Fruit fly (Drosophila melanogaster): Measurements from ENCODE around the gene muc.

The muc gene

DNA sequence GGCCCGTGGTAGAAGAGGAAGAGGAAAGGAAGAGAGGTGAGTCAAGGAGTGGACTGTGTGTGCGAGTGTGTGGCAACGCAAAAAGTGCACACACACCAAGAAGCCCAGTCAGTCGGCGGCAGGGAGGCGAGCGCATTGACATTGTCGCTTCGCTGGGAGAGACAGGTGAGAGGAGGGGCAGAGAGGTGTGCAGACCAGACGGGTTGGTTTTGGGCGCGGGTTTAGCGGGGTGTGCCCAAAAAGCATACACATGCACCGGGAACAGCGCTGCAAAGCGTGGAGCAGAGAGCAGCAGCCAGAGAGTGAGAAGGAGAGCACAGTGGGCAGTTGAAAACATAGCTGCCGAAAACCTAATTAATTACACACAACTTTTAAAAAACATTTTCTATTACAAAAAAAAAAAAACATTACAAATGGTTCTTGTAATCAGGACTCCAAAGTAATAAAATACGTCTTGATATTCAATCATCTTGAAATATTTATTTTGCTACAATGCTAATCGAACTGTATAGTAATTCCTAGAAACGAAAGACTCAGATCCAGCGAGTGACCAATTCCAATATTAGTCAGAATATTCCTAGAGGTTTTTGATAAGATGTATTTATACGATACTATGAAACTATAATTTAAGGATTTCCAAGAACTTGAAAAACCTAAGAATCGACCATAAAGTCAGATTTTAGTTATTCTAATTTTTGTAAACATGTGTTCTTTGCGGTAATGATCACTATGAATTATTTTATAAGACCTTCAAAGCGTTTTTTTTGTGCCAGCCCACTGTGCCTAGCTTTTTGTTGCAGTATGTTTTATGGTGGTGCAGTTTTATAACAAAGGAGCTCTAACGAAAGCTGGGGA lies 4.0 kb upstream of the muc start:
- peak; percentile 84 for TF ChIP-seq CG14655 (GFP tag; optimal IDR thresholded peaks at IDR 0.05)
- TF ChIP-seq CG9948 (tag; optimal IDR thresholded peaks at IDR 0.05), result peak; percentile 67
- TF ChIP-seq CG15710 (tag; optimal IDR thresholded peaks at IDR 0.05), result peak; percentile 65
- peak; percentile 70; the same call in 2 of the 3 replicates for TF ChIP-seq fd96Ca (GFP tag; IDR thresholded peaks at IDR 0.05)
- peak; percentile 82 for TF ChIP-seq CG4496 (GFP tag; IDR thresholded peaks at IDR 0.05)
- peak; percentile 67 for TF ChIP-seq CG8301 (tag; optimal IDR thresholded peaks at IDR 0.05)
- 0 out of 2 replicates have a peak, but pooled peaks have one; percentile 18 for TF ChIP-seq CG10348 (GFP tag; IDR thresholded peaks at IDR 0.05)
- TF ChIP-seq gl (tag; optimal IDR thresholded peaks at IDR 0.05), result no peak
- peak; percentile 99 for TF ChIP-seq EcR (GFP tag; optimal IDR thresholded peaks at IDR 0.05)
- peak; percentile 68 for TF ChIP-seq CG34367 (tag; optimal IDR thresholded peaks at IDR 0.05)
- peak; percentile 16 for TF ChIP-seq Pif1B (GFP tag; optimal IDR thresholded peaks at IDR 0.05)
- peak; percentile 80 for TF ChIP-seq CG13204 (GFP tag; optimal IDR thresholded peaks at IDR 0.05)
- 0 out of 2 replicates have a peak, but pooled peaks have one; percentile 6 for TF ChIP-seq rn (GFP tag; IDR thresholded peaks at IDR 0.05)
- peak; percentile 83 for TF ChIP-seq CG8159 (tag; optimal IDR thresholded peaks at IDR 0.05)
- TF ChIP-seq D1 (tag; optimal IDR thresholded peaks at IDR 0.05), result no peak
- peak; percentile 64 for TF ChIP-seq CG17806 (tag; optimal IDR thresholded peaks at IDR 0.05)
- TF ChIP-seq Snoo (tag; optimal IDR thresholded peaks at IDR 0.05), result peak; percentile 91
- TF ChIP-seq CG32121 (GFP tag; IDR thresholded peaks at IDR 0.05), result peak; percentile 77
- peak; percentile 70; the same call in 1 of the 2 replicates for TF ChIP-seq CG12605 (GFP tag; IDR thresholded peaks at IDR 0.05)
- TF ChIP-seq Ets98B (GFP tag; IDR thresholded peaks at IDR 0.05), result peak; percentile 76
- TF ChIP-seq Pif1A (GFP tag; optimal IDR thresholded peaks at IDR 0.05), result peak; percentile 63

DNA sequence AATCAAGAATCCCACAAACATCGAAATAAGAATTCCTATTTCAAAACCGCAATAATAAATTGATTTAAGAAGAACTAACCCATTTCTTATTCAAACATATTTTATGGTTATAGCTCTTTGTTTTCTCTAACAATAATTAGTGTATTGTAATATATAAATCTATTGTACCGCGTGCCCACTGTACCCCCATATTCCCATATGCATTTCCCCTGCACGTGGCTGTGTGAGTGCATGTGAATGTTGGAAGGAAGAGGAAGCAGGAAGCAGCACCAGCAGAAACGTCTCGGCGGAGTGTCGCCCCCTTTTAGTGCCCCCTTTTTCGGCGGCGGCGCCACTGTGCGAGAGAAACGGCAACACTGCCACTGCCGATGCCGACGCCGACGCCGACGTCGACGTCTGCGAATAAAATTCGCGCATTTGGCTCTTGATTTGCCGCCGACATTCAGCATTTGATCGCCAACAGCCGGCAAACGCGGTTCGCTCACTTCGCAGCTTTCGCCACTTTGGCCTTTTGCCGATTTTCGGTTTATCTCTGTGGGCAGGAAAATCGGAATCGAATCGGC lies 3.3 kb upstream of the muc start:
- TF ChIP-seq Snoo (tag; optimal IDR thresholded peaks at IDR 0.05), result peak; percentile 73
- TF ChIP-seq fd96Ca (GFP tag; IDR thresholded peaks at IDR 0.05), result peak; percentile 86
- peak; percentile 86 for TF ChIP-seq CG32121 (GFP tag; IDR thresholded peaks at IDR 0.05)
- peak; percentile 91 for TF ChIP-seq CG4496 (GFP tag; IDR thresholded peaks at IDR 0.05)
- TF ChIP-seq CG9948 (tag; optimal IDR thresholded peaks at IDR 0.05), result peak; percentile 63
- TF ChIP-seq rn (GFP tag; IDR thresholded peaks at IDR 0.05), result peak; percentile 45; the same call in 1 of the 2 replicates
- peak; percentile 72 for TF ChIP-seq CG13204 (GFP tag; optimal IDR thresholded peaks at IDR 0.05)
- TF ChIP-seq Ets98B (GFP tag; IDR thresholded peaks at IDR 0.05), result peak; percentile 92
- peak; percentile 85 for TF ChIP-seq EcR (GFP tag; optimal IDR thresholded peaks at IDR 0.05)
- peak; percentile 60 for TF ChIP-seq CG14655 (GFP tag; optimal IDR thresholded peaks at IDR 0.05)
- peak; percentile 73 for TF ChIP-seq CG8301 (tag; optimal IDR thresholded peaks at IDR 0.05)
- peak; percentile 35 for TF ChIP-seq D1 (tag; optimal IDR thresholded peaks at IDR 0.05)
- TF ChIP-seq gl (tag; optimal IDR thresholded peaks at IDR 0.05), result peak; percentile 73
- 0 out of 2 replicates have a peak, but pooled peaks have one; percentile 33 for TF ChIP-seq CG10348 (GFP tag; IDR thresholded peaks at IDR 0.05)
- TF ChIP-seq Pif1A (GFP tag; optimal IDR thresholded peaks at IDR 0.05), result peak; percentile 71
- TF ChIP-seq CG8159 (tag; optimal IDR thresholded peaks at IDR 0.05), result peak; percentile 75
- peak; percentile 75 for TF ChIP-seq CG12605 (GFP tag; IDR thresholded peaks at IDR 0.05)
- peak; percentile 84 for TF ChIP-seq CG15710 (tag; optimal IDR thresholded peaks at IDR 0.05)
- peak; percentile 67 for TF ChIP-seq CG17806 (tag; optimal IDR thresholded peaks at IDR 0.05)
- peak; percentile 58 for TF ChIP-seq CG34367 (tag; optimal IDR thresholded peaks at IDR 0.05)
- peak; percentile 60 for TF ChIP-seq Pif1B (GFP tag; optimal IDR thresholded peaks at IDR 0.05)

DNA sequence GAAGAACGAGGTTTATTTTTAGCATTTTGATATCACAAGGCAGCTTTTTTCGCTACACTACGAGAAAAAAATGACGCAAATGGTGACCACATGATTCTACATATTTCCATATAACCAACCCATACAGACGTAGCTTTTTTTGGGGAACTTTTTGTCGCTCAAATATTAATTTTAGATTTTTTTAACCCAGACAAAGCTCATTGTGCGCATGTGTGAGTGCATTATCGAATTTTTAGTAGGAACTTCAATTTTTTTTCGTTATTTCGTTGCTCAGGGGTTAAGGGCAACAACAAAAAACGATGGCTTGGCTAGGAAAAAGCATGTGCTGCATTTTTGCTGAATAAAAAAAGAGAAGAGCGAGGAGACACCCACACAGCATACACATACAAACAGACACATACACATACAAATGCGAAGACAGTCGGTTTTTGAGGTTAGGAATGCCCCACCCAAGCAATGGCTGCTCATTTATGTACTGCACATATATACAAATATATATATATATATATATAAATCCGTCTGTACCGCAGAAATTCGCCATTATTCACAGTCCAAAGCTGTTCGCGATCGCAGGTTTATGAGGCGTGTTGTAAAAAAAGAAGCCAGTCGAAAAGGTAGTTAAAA lies 2.3 kb upstream of the muc start:
- TF ChIP-seq CG17806 (tag; optimal IDR thresholded peaks at IDR 0.05) (peak; percentile 59), CG15710 (tag; optimal IDR thresholded peaks at IDR 0.05) (peak; percentile 41), fd96Ca (GFP tag; IDR thresholded peaks at IDR 0.05) (peak; percentile 75), CG9948 (tag; optimal IDR thresholded peaks at IDR 0.05) (peak; percentile 65), CG14655 (GFP tag; optimal IDR thresholded peaks at IDR 0.05) (peak; percentile 64), Pif1B (GFP tag; optimal IDR thresholded peaks at IDR 0.05) (peak; percentile 53), Pif1A (GFP tag; optimal IDR thresholded peaks at IDR 0.05) (peak; percentile 52), CG10348 (GFP tag; IDR thresholded peaks at IDR 0.05) (no peak), Ets98B (GFP tag; IDR thresholded peaks at IDR 0.05) (no peak), EcR (GFP tag; optimal IDR thresholded peaks at IDR 0.05) (no peak), CG34367 (tag; optimal IDR thresholded peaks at IDR 0.05) (peak; percentile 55), CG13204 (GFP tag; optimal IDR thresholded peaks at IDR 0.05) (no peak), CG32121 (GFP tag; IDR thresholded peaks at IDR 0.05) (peak; percentile 33; the same call in 1 of the 2 replicates), CG8159 (tag; optimal IDR thresholded peaks at IDR 0.05) (peak; percentile 63), CG12605 (GFP tag; IDR thresholded peaks at IDR 0.05) (no peak), Snoo (tag; optimal IDR thresholded peaks at IDR 0.05) (no peak), CG4496 (GFP tag; IDR thresholded peaks at IDR 0.05) (0 out of 3 replicates have a peak, but pooled peaks have one; percentile 64), gl (tag; optimal IDR thresholded peaks at IDR 0.05) (no peak), rn (GFP tag; IDR thresholded peaks at IDR 0.05) (peak; percentile 28; the same call in 1 of the 2 replicates), CG8301 (tag; optimal IDR thresholded peaks at IDR 0.05) (peak; percentile 59)

DNA sequence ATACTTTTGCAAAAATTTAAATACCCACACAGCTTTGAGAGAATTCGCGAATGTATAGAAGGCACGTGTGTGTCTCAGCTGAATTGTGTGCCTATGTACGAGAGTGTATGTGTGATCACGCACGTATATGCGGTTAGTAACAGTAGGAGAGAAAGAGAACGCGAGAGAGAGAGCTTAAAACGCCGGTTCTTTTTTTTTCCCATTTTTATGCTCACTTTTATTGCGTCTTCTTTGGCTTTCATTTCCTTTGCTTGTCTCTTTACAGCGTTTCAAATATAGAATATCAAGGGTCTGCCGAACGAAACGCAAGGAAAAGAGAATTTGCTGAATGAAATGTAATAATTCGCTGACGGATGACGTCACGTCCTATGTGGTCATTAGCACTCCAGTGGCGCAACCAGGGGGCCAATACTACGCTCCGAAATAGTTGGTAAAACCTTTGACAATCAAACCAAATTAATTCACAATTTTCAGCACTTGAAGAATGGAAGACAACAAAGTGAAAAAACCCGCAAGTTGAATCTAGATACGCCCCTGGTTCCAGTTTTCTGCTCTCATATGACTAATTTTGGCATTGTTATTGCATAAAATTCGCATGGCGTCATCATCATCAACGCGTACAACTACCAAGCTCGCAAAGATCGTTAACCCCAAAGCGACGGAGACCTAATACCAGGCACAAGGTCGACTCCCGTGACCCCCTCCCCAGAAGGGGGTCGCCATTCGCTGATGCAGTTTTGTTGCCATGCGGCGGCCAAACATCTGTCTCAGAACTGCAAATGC lies 1.6 kb upstream of the muc start:
- TF ChIP-seq CG34367 (tag; optimal IDR thresholded peaks at IDR 0.05), result peak; percentile 47
- TF ChIP-seq EcR (GFP tag; optimal IDR thresholded peaks at IDR 0.05), result peak; percentile 94
- no peak for TF ChIP-seq CG13204 (GFP tag; optimal IDR thresholded peaks at IDR 0.05)
- TF ChIP-seq CG4496 (GFP tag; IDR thresholded peaks at IDR 0.05), result peak; percentile 92; the same call in 2 of the 3 replicates
- TF ChIP-seq CG9948 (tag; optimal IDR thresholded peaks at IDR 0.05), result peak; percentile 43
- peak; percentile 54 for TF ChIP-seq CG17806 (tag; optimal IDR thresholded peaks at IDR 0.05)
- peak; percentile 61 for TF ChIP-seq CG8159 (tag; optimal IDR thresholded peaks at IDR 0.05)
- peak; percentile 62 for TF ChIP-seq CG14655 (GFP tag; optimal IDR thresholded peaks at IDR 0.05)
- TF ChIP-seq CG15710 (tag; optimal IDR thresholded peaks at IDR 0.05), result peak; percentile 39
- peak; percentile 72 for TF ChIP-seq Pif1A (GFP tag; optimal IDR thresholded peaks at IDR 0.05)
- peak; percentile 60 for TF ChIP-seq CG8301 (tag; optimal IDR thresholded peaks at IDR 0.05)
- TF ChIP-seq Pif1B (GFP tag; optimal IDR thresholded peaks at IDR 0.05), result peak; percentile 52
- peak; percentile 90 for TF ChIP-seq fd96Ca (GFP tag; IDR thresholded peaks at IDR 0.05)
- TF ChIP-seq D1 (tag; optimal IDR thresholded peaks at IDR 0.05), result no peak
- TF ChIP-seq gl (tag; optimal IDR thresholded peaks at IDR 0.05), result no peak
- TF ChIP-seq CG32121 (GFP tag; IDR thresholded peaks at IDR 0.05), result peak; percentile 86
- peak; percentile 64 for TF ChIP-seq rn (GFP tag; IDR thresholded peaks at IDR 0.05)
- TF ChIP-seq Ets98B (GFP tag; IDR thresholded peaks at IDR 0.05), result peak; percentile 87
- no peak for TF ChIP-seq CG10348 (GFP tag; IDR thresholded peaks at IDR 0.05)
- TF ChIP-seq CG12605 (GFP tag; IDR thresholded peaks at IDR 0.05), result peak; percentile 77
- TF ChIP-seq Snoo (tag; optimal IDR thresholded peaks at IDR 0.05), result peak; percentile 77
